Worm (Caenorhabditis elegans) whole organism, L1 larva: ENCODE data around the gene lin-3.

ENCODE experiments used
- alr-1 ChIP-seq: fragments of 200-800 bp; sonication (Bioruptor generic); optimal IDR thresholded peaks from 2 replicates; lab custom pipeline; 2018; ENCODE audit warnings: borderline replicate concordance, mild to moderate bottlenecking, missing genetic modification characterization, missing compliant biosample characterization
- ceh-90 ChIP-seq: sonication (generic microtip); optimal IDR thresholded peaks from 2 replicates; lab custom pipeline; 2016; ENCODE audit warnings: missing genetic modification characterization, missing compliant biosample characterization
- egl-27 ChIP-seq, 2 experiments: fragments of 150-350 bp in 1 of 2; sonication (generic microtip); optimal IDR thresholded peaks; 3 replicates each; lab custom pipeline; 2017 to 2018; ENCODE audit warnings: missing biosample characterization in 2 of 2, missing genetic modification characterization in 2 of 2, missing genetic modification reagents in 2 of 2
- fkh-10 ChIP-seq: sonication (generic microtip); optimal IDR thresholded peaks from 2 replicates; lab custom pipeline; 2017; ENCODE audit warnings: missing biosample characterization, missing genetic modification reagents, missing genetic modification characterization
- fkh-8 ChIP-seq: sonication (generic microtip); optimal IDR thresholded peaks from 2 replicates; lab custom pipeline; 2016; ENCODE audit warnings: mild to moderate bottlenecking, missing genetic modification characterization, missing compliant biosample characterization
- nhr-237 ChIP-seq: fragments of 150-350 bp; optimal IDR thresholded peaks from 2 replicates; lab custom pipeline; 2014; ENCODE audit warnings: missing biosample characterization, missing genetic modification characterization
- pqm-1 ChIP-seq: sonication (generic microtip); optimal IDR thresholded peaks from 3 replicates; lab custom pipeline; 2017; ENCODE audit warnings: missing biosample characterization, missing genetic modification characterization
- snpc-4 ChIP-seq: fragments of 150-350 bp; optimal IDR thresholded peaks from 2 replicates; lab custom pipeline; 2014; ENCODE audit warnings: missing biosample characterization, missing genetic modification characterization
- sup-37 ChIP-seq: fragments of 200-800 bp; sonication (Bioruptor generic); optimal IDR thresholded peaks from 2 replicates; lab custom pipeline; 2018; ENCODE audit warnings: mild to moderate bottlenecking, missing genetic modification characterization, missing compliant biosample characterization
- swsn-7 ChIP-seq: sonication (generic microtip); optimal IDR thresholded peaks from 2 replicates; lab custom pipeline; 2016; ENCODE audit warnings: missing genetic modification characterization, missing compliant biosample characterization
- tbx-2 ChIP-seq: sonication (generic microtip); optimal IDR thresholded peaks from 2 replicates; lab custom pipeline; 2016; ENCODE audit warnings: missing genetic modification characterization, missing compliant biosample characterization
- unc-86 ChIP-seq: sonication (generic microtip); optimal IDR thresholded peaks from 2 replicates; lab custom pipeline; 2016; ENCODE audit warnings: missing genetic modification characterization, missing compliant biosample characterization
- zip-4 ChIP-seq: fragments of 200-800 bp; sonication (Bioruptor generic); optimal IDR thresholded peaks from 2 replicates; lab custom pipeline; 2018; ENCODE audit warnings: mild to moderate bottlenecking, missing genetic modification characterization, moderate library complexity, missing compliant biosample characterization

- TF ChIP-seq snpc-4 (tag; lab: Kevin White, UChicago) (no peak), unc-86 (tag; lab: Kevin White, UChicago) (no peak), ceh-90 (tag; lab: Kevin White, UChicago) (no peak), fkh-8 (tag; lab: Kevin White, UChicago) (no peak), tbx-2 (tag; lab: Kevin White, UChicago) (no peak), alr-1 (no peak), pqm-1 (tag; lab: Kevin White, UChicago) (no peak), zip-4 (GFP tag; lab: Kevin White, UChicago) (no peak), swsn-7 (no peak), sup-37 (GFP tag; lab: Kevin White, UChicago) (no peak), egl-27 (tag; optimal IDR thresholded peaks at IDR 0.05; lab: Kevin White, UChicago) (no peak), fkh-10 (GFP tag; lab: Kevin White, UChicago) (no peak), nhr-237 (tag; lab: Kevin White, UChicago) (no peak)
Observed at ce11 chrIV:11032288-11032687, 21.8 kb upstream of the lin-3 start, which contains the start of gene hrg-6.
